Worm (Caenorhabditis elegans) whole organism, young adult: Measurements from ENCODE around the gene ZK1098.3.

ENCODE experiments used
- B0035.1 ChIP-seq: sonication (generic microtip); optimal IDR thresholded peaks from 2 replicates; lab custom pipeline; 2016; ENCODE audit warnings: missing genetic modification characterization, mild to moderate bottlenecking, missing compliant biosample characterization, missing genotype, missing genetic modification reagents
- B0336.3 ChIP-seq: fragments of 200-800 bp; sonication (Bioruptor generic); IDR thresholded peaks from 2 replicates; pipeline ENCODE4 v1.3.6; 2022; ENCODE audit warnings: missing genetic modification characterization, missing compliant biosample characterization
- F33H1.4 ChIP-seq: fragments of 200-800 bp; sonication (Bioruptor generic); IDR thresholded peaks from 2 replicates; pipeline ENCODE4 v1.3.6; 2022; ENCODE audit warnings: missing genetic modification reagents, missing genetic modification characterization, missing compliant biosample characterization
- F37B4.10 ChIP-seq: fragments of 200-800 bp; sonication (Bioruptor generic); IDR thresholded peaks from 2 replicates; pipeline ENCODE4 v1.3.6; 2022; ENCODE audit warnings: missing genetic modification characterization, missing compliant biosample characterization
- F52B5.7 ChIP-seq: sonication (generic microtip); optimal IDR thresholded peaks from 2 replicates; lab custom pipeline; 2016; ENCODE audit warnings: mild to moderate bottlenecking, missing genetic modification characterization, missing compliant biosample characterization
- K12H6.12 ChIP-seq: fragments of 200-800 bp; sonication (Bioruptor generic); optimal IDR thresholded peaks from 2 replicates; lab custom pipeline; 2018; ENCODE audit warnings: mild to moderate bottlenecking, missing genetic modification characterization, missing compliant biosample characterization
- T07F8.4 ChIP-seq: sonication (generic microtip); optimal IDR thresholded peaks from 2 replicates; lab custom pipeline; 2016; ENCODE audit warnings: mild to moderate bottlenecking, missing genetic modification characterization, moderate library complexity, missing compliant biosample characterization
- T26A5.8 ChIP-seq: sonication (generic microtip); optimal IDR thresholded peaks from 2 replicates; lab custom pipeline; 2016; ENCODE audit warnings: missing genetic modification characterization, missing compliant biosample characterization
- Y53G8AR.9 ChIP-seq: fragments of 200-800 bp; sonication (Bioruptor generic); conservative IDR thresholded peaks from 2 replicates; pipeline ENCODE4 v1.3.6; 2022; ENCODE audit warnings: missing genetic modification reagents, missing genetic modification characterization, missing compliant biosample characterization
- ZK185.1 ChIP-seq: sonication (generic microtip); optimal IDR thresholded peaks from 2 replicates; lab custom pipeline; 2016; ENCODE audit warnings: mild to moderate bottlenecking, missing genetic modification characterization, missing compliant biosample characterization; ENCODE audit not compliant: poor library complexity, severe bottlenecking
- aptf-2 ChIP-seq: fragments of 200-800 bp; sonication (Bioruptor generic); conservative IDR thresholded peaks from 2 replicates; pipeline ENCODE4 v1.3.6; 2022; ENCODE audit warnings: missing genetic modification reagents, missing genetic modification characterization, missing compliant biosample characterization
- atf-7 ChIP-seq: sonication (generic microtip); optimal IDR thresholded peaks from 2 replicates; lab custom pipeline; 2017; ENCODE audit warnings: mild to moderate bottlenecking, missing genetic modification characterization, missing compliant biosample characterization
- attf-3 ChIP-seq: fragments of 200-800 bp; sonication (Bioruptor generic); conservative IDR thresholded peaks from 2 replicates; pipeline ENCODE4 v1.3.6; 2022; ENCODE audit warnings: missing genetic modification reagents, missing genetic modification characterization, missing compliant biosample characterization
- cebp-1 ChIP-seq, 2 experiments: fragments of 200-800 bp in 1 of 2; sonication (Bioruptor generic) in 1 of 2; sonication (generic microtip) in 1 of 2; IDR thresholded peaks in 1 of 2; optimal IDR thresholded peaks in 1 of 2; 2 replicates each; pipeline versions ENCODE4 v1.3.6 to Lab custom; 2017 to 2022; ENCODE audit warnings: missing compliant biosample characterization in 2 of 2, missing genetic modification characterization in 2 of 2, mild to moderate bottlenecking in 1 of 2, missing genetic modification reagents in 1 of 2, moderate library complexity in 1 of 2
- cebp-2 ChIP-seq: fragments of 200-800 bp; sonication (Bioruptor generic); IDR thresholded peaks from 2 replicates; pipeline ENCODE4 v1.3.6; 2022; ENCODE audit warnings: missing genetic modification characterization, missing compliant biosample characterization
- ceh-27 ChIP-seq: fragments of 200-800 bp; sonication (Bioruptor generic); optimal IDR thresholded peaks from 2 replicates; lab custom pipeline; 2018; ENCODE audit warnings: mild to moderate bottlenecking, missing genetic modification characterization, moderate library complexity, missing compliant biosample characterization
- ceh-40 ChIP-seq: fragments of 200-800 bp; sonication (Bioruptor generic); IDR thresholded peaks from 2 replicates; pipeline ENCODE4 v1.3.6; 2022; ENCODE audit warnings: missing genetic modification characterization, missing compliant biosample characterization
- ceh-79 ChIP-seq: sonication (generic microtip); optimal IDR thresholded peaks from 2 replicates; lab custom pipeline; 2017; ENCODE audit warnings: mild to moderate bottlenecking, missing genetic modification characterization, missing compliant biosample characterization
- chd-7 ChIP-seq: sonication (generic microtip); optimal IDR thresholded peaks from 2 replicates; lab custom pipeline; 2016; ENCODE audit warnings: mild to moderate bottlenecking, missing genetic modification characterization, moderate library complexity, missing compliant biosample characterization
- fkh-3 ChIP-seq: sonication (generic microtip); optimal IDR thresholded peaks from 2 replicates; lab custom pipeline; 2016; ENCODE audit warnings: mild to moderate bottlenecking, missing genetic modification characterization, missing compliant biosample characterization
- hmg-1.2 ChIP-seq: fragments of 200-800 bp; sonication (Bioruptor generic); IDR thresholded peaks from 2 replicates; pipeline ENCODE4 v1.3.6; 2022; ENCODE audit warnings: missing genetic modification reagents, missing genetic modification characterization, missing compliant biosample characterization
- hrde-1 ChIP-seq: sonication (generic microtip); optimal IDR thresholded peaks from 2 replicates; lab custom pipeline; 2016; ENCODE audit warnings: missing genetic modification characterization, mild to moderate bottlenecking, missing compliant biosample characterization, moderate library complexity, missing genotype, missing genetic modification reagents, borderline replicate concordance
- hsf-1 ChIP-seq: fragments of 200-800 bp; sonication (Bioruptor generic); IDR thresholded peaks from 2 replicates; pipeline ENCODE4 v1.3.6; 2022; ENCODE audit warnings: missing genetic modification reagents, missing genetic modification characterization, missing compliant biosample characterization
- let-607 ChIP-seq, 2 experiments: fragments of 200-800 bp in 1 of 2; sonication (Bioruptor generic) in 1 of 2; sonication (generic microtip) in 1 of 2; optimal IDR thresholded peaks; 2 replicates each; lab custom pipeline; 2016 to 2018; ENCODE audit warnings: mild to moderate bottlenecking in 2 of 2, missing compliant biosample characterization in 2 of 2, missing genetic modification characterization in 2 of 2, moderate library complexity in 2 of 2, missing genotype in 1 of 2
- lin-26 ChIP-seq: fragments of 200-800 bp; sonication (Bioruptor generic); IDR thresholded peaks from 2 replicates; pipeline ENCODE4 v1.3.6; 2022; ENCODE audit warnings: missing genetic modification reagents, missing genetic modification characterization, missing compliant biosample characterization
- lin-40 ChIP-seq: sonication (generic microtip); optimal IDR thresholded peaks from 2 replicates; lab custom pipeline; 2016; ENCODE audit warnings: missing genetic modification characterization, mild to moderate bottlenecking, missing compliant biosample characterization, missing genotype, missing genetic modification reagents
- madf-10 ChIP-seq: sonication (generic microtip); optimal IDR thresholded peaks from 2 replicates; lab custom pipeline; 2016; ENCODE audit warnings: mild to moderate bottlenecking, missing genetic modification characterization, missing compliant biosample characterization
- madf-3 ChIP-seq: fragments of 200-800 bp; sonication (Bioruptor generic); IDR thresholded peaks from 2 replicates; pipeline ENCODE4 v1.3.6; 2022; ENCODE audit warnings: missing genetic modification reagents, missing genetic modification characterization, missing compliant biosample characterization
- madf-6 ChIP-seq: fragments of 200-800 bp; sonication (Bioruptor generic); IDR thresholded peaks from 2 replicates; pipeline ENCODE4 v1.3.6; 2022; ENCODE audit warnings: missing genetic modification reagents, missing genetic modification characterization, missing compliant biosample characterization
- mel-28 ChIP-seq: sonication (generic microtip); optimal IDR thresholded peaks from 2 replicates; lab custom pipeline; 2016; ENCODE audit warnings: borderline replicate concordance, mild to moderate bottlenecking, missing genetic modification characterization, missing compliant biosample characterization
- mxl-1 ChIP-seq: sonication (generic microtip); optimal IDR thresholded peaks from 2 replicates; lab custom pipeline; 2016; ENCODE audit warnings: missing genetic modification characterization, missing compliant biosample characterization
- nhr-179 ChIP-seq: sonication (generic microtip); optimal IDR thresholded peaks from 2 replicates; lab custom pipeline; 2016; ENCODE audit warnings: mild to moderate bottlenecking, missing genetic modification characterization, missing compliant biosample characterization
- nhr-27 ChIP-seq: fragments of 200-800 bp; sonication (Bioruptor generic); optimal IDR thresholded peaks from 2 replicates; lab custom pipeline; 2018; ENCODE audit warnings: mild to moderate bottlenecking, missing genetic modification characterization, moderate library complexity, missing compliant biosample characterization
- nhr-80 ChIP-seq: sonication (generic microtip); optimal IDR thresholded peaks from 2 replicates; lab custom pipeline; 2016; ENCODE audit warnings: missing genetic modification characterization, missing compliant biosample characterization
- pbrm-1 ChIP-seq: fragments of 200-800 bp; sonication (Bioruptor generic); IDR thresholded peaks from 2 replicates; pipeline ENCODE4 v1.3.6; 2022; ENCODE audit warnings: missing genetic modification reagents, missing genetic modification characterization, missing compliant biosample characterization
- pha-4 ChIP-seq: fragments of 150-350 bp; sonication (generic microtip); optimal IDR thresholded peaks from 2 replicates; lab custom pipeline; 2014; ENCODE audit warnings: missing biosample characterization, missing genetic modification reagents, missing genetic modification characterization
- rcor-1 ChIP-seq: fragments of 200-800 bp; sonication (Bioruptor generic); IDR thresholded peaks from 2 replicates; pipeline ENCODE4 v1.3.6; 2022; ENCODE audit warnings: missing genetic modification reagents, missing genetic modification characterization, missing compliant biosample characterization
- repo-1 ChIP-seq: sonication (generic microtip); optimal IDR thresholded peaks from 2 replicates; lab custom pipeline; 2017; ENCODE audit warnings: mild to moderate bottlenecking, missing genetic modification characterization, missing compliant biosample characterization
- unc-130 ChIP-seq: sonication (generic microtip); optimal IDR thresholded peaks from 2 replicates; lab custom pipeline; 2016; ENCODE audit warnings: missing genetic modification reagents, missing genetic modification characterization, missing compliant biosample characterization
- xnd-1 ChIP-seq: sonication (generic microtip); optimal IDR thresholded peaks from 2 replicates; lab custom pipeline; 2016; ENCODE audit warnings: missing genotype, missing genetic modification reagents, missing genetic modification characterization, missing compliant biosample characterization
- ztf-18 ChIP-seq: sonication (generic microtip); optimal IDR thresholded peaks from 2 replicates; lab custom pipeline; 2016; ENCODE audit warnings: missing genotype, mild to moderate bottlenecking, missing genetic modification characterization, missing compliant biosample characterization

The ZK1098.3 gene

DNA sequence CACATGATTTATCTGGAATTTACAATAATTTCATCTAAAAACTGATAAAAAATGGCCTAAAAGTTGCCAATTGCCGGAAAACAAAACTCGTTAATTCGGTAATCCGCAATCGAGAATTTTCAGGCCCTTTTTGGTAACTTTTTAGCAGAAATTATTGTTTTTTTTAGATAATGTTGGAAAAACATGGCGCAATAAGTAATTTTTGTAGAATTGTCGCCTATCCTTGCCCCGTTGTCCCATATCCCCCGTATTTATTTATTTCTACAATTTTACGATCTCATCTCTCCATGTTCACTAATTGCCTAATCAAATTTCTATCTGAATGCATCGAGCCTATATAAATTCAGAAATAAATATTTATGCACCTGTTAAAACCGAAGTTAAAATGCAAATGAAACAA, 25.5 kb downstream of the ZK1098.3 start (continued):
- TF ChIP-seq lin-40 (no peak), fkh-3 (tag; lab: Kevin White, UChicago) (no peak), attf-3 (GFP tag; lab: Robert Waterston, UW) (no peak), pbrm-1 (GFP tag; lab: Robert Waterston, UW) (no peak), nhr-80 (tag; lab: Kevin White, UChicago) (no peak), mel-28 (no peak), ztf-18 (tag; lab: Kevin White, UChicago) (no peak), hrde-1 (tag; lab: Kevin White, UChicago) (peak; percentile 14), madf-6 (0 out of 2 replicates have a peak, but pooled peaks have one; percentile 20)

DNA sequence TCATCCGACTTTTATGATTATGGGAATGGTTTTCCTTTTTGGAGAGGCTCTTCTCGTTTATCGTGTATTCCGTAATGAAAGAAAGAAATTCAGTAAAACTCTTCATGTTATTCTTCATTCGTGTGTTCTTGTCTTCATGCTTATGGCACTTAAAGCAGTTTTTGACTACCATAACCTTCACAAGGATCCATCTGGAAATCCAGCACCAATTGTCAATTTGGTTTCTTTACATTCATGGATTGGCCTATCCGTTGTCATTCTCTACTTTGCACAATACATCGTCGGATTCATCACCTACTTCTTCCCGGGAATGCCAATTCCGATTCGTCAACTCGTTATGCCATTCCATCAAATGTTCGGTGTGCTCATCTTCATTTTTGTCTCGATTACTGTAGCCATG, 26.8 kb downstream of the ZK1098.3 start:
- TF ChIP-seq K12H6.12 (tag; lab: Kevin White, UChicago) (no peak), aptf-2 (GFP tag; lab: Robert Waterston, UW) (no peak), hsf-1 (no peak), T07F8.4 (tag; lab: Kevin White, UChicago) (no peak), cebp-2 (no peak)

DNA sequence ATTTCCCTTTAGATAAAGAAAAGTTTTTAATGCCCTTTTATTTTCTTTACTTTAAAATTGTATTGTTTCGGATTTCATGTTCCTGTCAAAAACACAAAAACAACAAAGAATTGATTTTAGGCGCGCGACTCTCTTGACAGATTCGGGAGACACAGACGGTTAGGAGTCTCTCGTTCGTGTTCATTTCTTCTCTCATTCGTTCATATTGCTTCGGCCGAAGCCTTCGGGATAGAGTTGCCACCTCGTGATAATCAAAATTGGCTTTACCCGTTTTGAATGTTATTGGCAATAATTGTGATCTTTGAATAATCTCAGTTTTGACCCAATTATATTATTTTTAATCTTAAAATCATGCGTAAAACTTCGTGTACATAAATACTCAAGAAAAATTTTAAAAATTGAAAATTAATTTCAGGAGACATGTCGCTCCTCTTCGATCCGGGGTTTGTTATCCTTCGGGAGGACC, 27.4 kb downstream of the ZK1098.3 start, which contains the start of gene F55H2.5:
TSS of gene F55H2.5 (plus strand) at position 416 of the 466 bp plus-strand sequence.
- TF ChIP-seq hmg-1.2 (GFP tag; lab: Robert Waterston, UW) = peak; percentile 14; the same call in 1 of the 2 replicates
- TF ChIP-seq atf-7 (tag; lab: Kevin White, UChicago) = no peak

DNA sequence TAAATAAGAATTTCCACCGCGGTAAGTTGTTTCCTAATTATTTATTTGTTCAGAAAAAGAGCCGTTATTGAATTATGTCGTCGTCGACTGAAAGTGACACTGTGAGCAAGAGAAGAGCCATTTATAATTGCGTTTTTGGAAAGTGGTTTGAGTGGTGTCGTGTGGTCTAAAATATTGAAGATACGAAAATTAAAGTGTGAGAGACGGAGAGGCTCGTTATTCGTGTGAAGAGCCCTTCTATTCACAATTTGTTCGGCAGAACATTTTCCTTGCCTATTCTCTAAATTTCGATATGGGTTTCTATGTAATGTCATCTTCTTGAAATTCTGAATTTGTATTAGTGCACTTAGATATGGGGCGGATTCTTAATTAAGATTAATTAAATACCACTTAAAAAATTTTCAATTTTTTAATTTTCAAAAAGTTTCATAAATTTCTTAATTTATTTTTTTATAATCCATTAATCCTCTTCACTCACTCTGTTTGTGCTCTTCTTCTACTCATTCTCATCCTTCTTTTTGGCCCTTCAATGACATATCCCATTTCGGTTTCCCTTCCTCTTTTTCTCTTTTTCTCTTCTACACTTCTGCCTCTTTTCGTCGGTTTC, 28.6 kb downstream of the ZK1098.3 start:
- no peak for TF ChIP-seq cebp-1 (GFP tag; IDR thresholded peaks at IDR 0.05; lab: Robert Waterston, UW)
- peak; percentile 45 for TF ChIP-seq cebp-1 (tag; optimal IDR thresholded peaks at IDR 0.05; lab: Kevin White, UChicago)
- TF ChIP-seq madf-3 (GFP tag; lab: Robert Waterston, UW) = 0 out of 2 replicates have a peak, but pooled peaks have one; percentile 29
- peak; percentile 33 for TF ChIP-seq madf-10
- TF ChIP-seq B0035.1 (tag; lab: Kevin White, UChicago) = peak; percentile 48
- TF ChIP-seq rcor-1 = no peak
- peak; percentile 65 for TF ChIP-seq chd-7
- peak; percentile 9 for TF ChIP-seq xnd-1 (tag; lab: Kevin White, UChicago)
- peak; percentile 10 for TF ChIP-seq ZK185.1
- TF ChIP-seq nhr-179 (tag; lab: Kevin White, UChicago) = peak; percentile 4
- peak; percentile 90 for TF ChIP-seq repo-1 (tag; lab: Kevin White, UChicago)
- TF ChIP-seq pha-4 (tag; lab: Kevin White, UChicago) = no peak
- peak; percentile 49 for TF ChIP-seq madf-6
- peak; percentile 65 for TF ChIP-seq nhr-27 (tag; lab: Kevin White, UChicago)
- 0 out of 2 replicates have a peak, but pooled peaks have one; percentile 54 for TF ChIP-seq F37B4.10 (GFP tag; lab: Robert Waterston, UW)
- 0 out of 2 replicates have a peak, but pooled peaks have one; percentile 21 for TF ChIP-seq lin-26 (GFP tag; lab: Robert Waterston, UW)
- TF ChIP-seq B0336.3 = peak; percentile 65
- no peak for TF ChIP-seq mxl-1
- peak; percentile 23; the same call in 1 of the 2 replicates for TF ChIP-seq F33H1.4
- peak; percentile 70 for TF ChIP-seq Y53G8AR.9 (GFP tag; lab: Robert Waterston, UW)
- peak; percentile 74 for TF ChIP-seq ceh-27 (GFP tag; lab: Kevin White, UChicago)
- no peak for TF ChIP-seq T26A5.8 (tag; lab: Kevin White, UChicago)
- TF ChIP-seq ceh-79 = no peak
- peak; percentile 73 for TF ChIP-seq F52B5.7
- TF ChIP-seq lin-40 = peak; percentile 37
- TF ChIP-seq pbrm-1 (GFP tag; lab: Robert Waterston, UW) = peak; percentile 60; the same call in 1 of the 2 replicates
- TF ChIP-seq atf-7 (tag; lab: Kevin White, UChicago) = peak; percentile 51
- peak in 1 of 2 experiments; percentile 17 for TF ChIP-seq let-607 (tag; optimal IDR thresholded peaks at IDR 0.05; lab: Kevin White, UChicago)
- peak; percentile 3 for TF ChIP-seq unc-130 (GFP tag; lab: Kevin White, UChicago)
- peak; percentile 57; the same call in 1 of the 2 replicates for TF ChIP-seq hsf-1
- TF ChIP-seq ceh-40 (GFP tag; lab: Robert Waterston, UW) = 0 out of 2 replicates have a peak, but pooled peaks have one; percentile 9
